Worm (Caenorhabditis elegans) whole organism, mixed stage, embryonic: ENCODE data around the gene clec-179.
A peak's percentile ranks its signal among the peaks of the same experiment; 100 is the strongest.

Source experiments
- bed-3 ChIP-seq: fragments of 200-800 bp; sonication (Bioruptor generic); optimal IDR thresholded peaks from 3 replicates; lab custom pipeline; 2018; ENCODE audit warnings: mild to moderate bottlenecking, missing genetic modification characterization, moderate library complexity, missing compliant biosample characterization
- blmp-1 ChIP-seq: fragments of 150-350 bp; optimal IDR thresholded peaks from 2 replicates; lab custom pipeline; 2014; ENCODE audit warnings: missing biosample characterization, missing genetic modification characterization
- ceh-39 ChIP-seq: fragments of 150-350 bp; optimal IDR thresholded peaks from 2 replicates; lab custom pipeline; 2014; ENCODE audit warnings: missing biosample characterization, missing genetic modification characterization
- ceh-43 ChIP-seq: fragments of 200-800 bp; sonication (Bioruptor generic); optimal IDR thresholded peaks from 2 replicates; lab custom pipeline; 2018; ENCODE audit warnings: mild to moderate bottlenecking, missing genetic modification characterization, moderate library complexity, missing compliant biosample characterization
- ceh-83 ChIP-seq: fragments of 200-800 bp; sonication (Bioruptor generic); optimal IDR thresholded peaks from 2 replicates; lab custom pipeline; 2018; ENCODE audit warnings: mild to moderate bottlenecking, missing genetic modification characterization, missing compliant biosample characterization
- ces-1 ChIP-seq: fragments of 150-350 bp; optimal IDR thresholded peaks from 2 replicates; lab custom pipeline; 2014; ENCODE audit warnings: missing biosample characterization, missing genetic modification reagents, missing genetic modification characterization
- cnd-1 ChIP-seq: fragments of 200-800 bp; sonication (Bioruptor generic); optimal IDR thresholded peaks from 2 replicates; lab custom pipeline; 2018; ENCODE audit warnings: mild to moderate bottlenecking, missing genetic modification characterization, missing compliant biosample characterization
- drap-1 ChIP-seq: fragments of 200-800 bp; sonication (Bioruptor generic); optimal IDR thresholded peaks from 3 replicates; lab custom pipeline; 2018; ENCODE audit warnings: mild to moderate bottlenecking, missing genetic modification characterization, missing compliant biosample characterization
- elt-1 ChIP-seq: sonication (generic microtip); optimal IDR thresholded peaks from 2 replicates; lab custom pipeline; 2017; ENCODE audit warnings: missing genetic modification characterization, mild to moderate bottlenecking, missing compliant biosample characterization, antibody characterized with exemption, moderate library complexity, borderline replicate concordance; ENCODE audit not compliant: insufficient read depth
- elt-3 ChIP-seq: fragments of 150-350 bp; optimal IDR thresholded peaks from 2 replicates; lab custom pipeline; 2014; ENCODE audit warnings: missing biosample characterization, missing genetic modification characterization
- flh-1 ChIP-seq: fragments of 200-800 bp; sonication (Bioruptor generic); optimal IDR thresholded peaks from 2 replicates; lab custom pipeline; 2018; ENCODE audit warnings: mild to moderate bottlenecking, missing genetic modification characterization, moderate library complexity, missing compliant biosample characterization
- ham-2 ChIP-seq: fragments of 200-800 bp; sonication (Bioruptor generic); optimal IDR thresholded peaks from 2 replicates; lab custom pipeline; 2018; ENCODE audit warnings: mild to moderate bottlenecking, missing genetic modification characterization, missing compliant biosample characterization
- lin-13 ChIP-seq: fragments of 150-350 bp; optimal IDR thresholded peaks from 2 replicates; lab custom pipeline; 2014; ENCODE audit warnings: missing biosample characterization, missing genetic modification characterization
- lin-32 ChIP-seq: fragments of 200-800 bp; sonication (Bioruptor generic); optimal IDR thresholded peaks from 2 replicates; lab custom pipeline; 2018; ENCODE audit warnings: mild to moderate bottlenecking, missing genetic modification characterization, missing compliant biosample characterization
- lsy-2 ChIP-seq: fragments of 150-350 bp; optimal IDR thresholded peaks from 2 replicates; lab custom pipeline; 2014; ENCODE audit warnings: missing biosample characterization, missing genetic modification characterization
- mep-1 ChIP-seq: fragments of 150-350 bp; optimal IDR thresholded peaks from 2 replicates; lab custom pipeline; 2017; ENCODE audit warnings: missing biosample characterization, missing genetic modification reagents, missing genetic modification characterization, inconsistent platforms
- mls-2 ChIP-seq: sonication (generic microtip); optimal IDR thresholded peaks from 2 replicates; lab custom pipeline; 2016; ENCODE audit warnings: mild to moderate bottlenecking, missing genetic modification characterization, moderate library complexity, missing compliant biosample characterization
- nhr-12 ChIP-seq: fragments of 150-350 bp; optimal IDR thresholded peaks from 2 replicates; lab custom pipeline; 2014; ENCODE audit warnings: missing biosample characterization, missing genetic modification characterization
- nhr-2 ChIP-seq: fragments of 150-350 bp; optimal IDR thresholded peaks from 2 replicates; lab custom pipeline; 2014; ENCODE audit warnings: missing biosample characterization, missing genetic modification characterization
- nhr-237 ChIP-seq: fragments of 150-350 bp; optimal IDR thresholded peaks from 2 replicates; lab custom pipeline; 2014; ENCODE audit warnings: missing biosample characterization, missing genetic modification characterization
- nhr-76 ChIP-seq: sonication (generic microtip); optimal IDR thresholded peaks from 2 replicates; lab custom pipeline; 2017; ENCODE audit warnings: missing biosample characterization, missing genetic modification characterization
- pha-4 ChIP-seq: fragments of 150-350 bp; optimal IDR thresholded peaks from 2 replicates; lab custom pipeline; 2018; ENCODE audit warnings: missing biosample characterization, missing genetic modification reagents, missing genetic modification characterization
- sem-2 ChIP-seq: fragments of 200-800 bp; sonication (Bioruptor generic); optimal IDR thresholded peaks from 2 replicates; lab custom pipeline; 2018; ENCODE audit warnings: mild to moderate bottlenecking, missing genetic modification characterization, missing compliant biosample characterization
- snpc-4 ChIP-seq: fragments of 150-350 bp; optimal IDR thresholded peaks from 2 replicates; lab custom pipeline; 2014; ENCODE audit warnings: missing biosample characterization, missing genetic modification characterization
- tbx-8 ChIP-seq: fragments of 200-800 bp; sonication (Bioruptor generic); optimal IDR thresholded peaks from 2 replicates; lab custom pipeline; 2018; ENCODE audit warnings: mild to moderate bottlenecking, missing genetic modification characterization, moderate library complexity, missing compliant biosample characterization
- unc-120 ChIP-seq: sonication (generic microtip); optimal IDR thresholded peaks from 2 replicates; lab custom pipeline; 2017; ENCODE audit warnings: missing genetic modification characterization, missing compliant biosample characterization; ENCODE audit not compliant: poor library complexity, severe bottlenecking
- unc-39 ChIP-seq: fragments of 150-350 bp; optimal IDR thresholded peaks from 2 replicates; lab custom pipeline; 2014; ENCODE audit warnings: missing biosample characterization, missing genetic modification characterization
- unc-62 ChIP-seq: fragments of 150-350 bp; optimal IDR thresholded peaks from 2 replicates; lab custom pipeline; 2014; ENCODE audit warnings: missing biosample characterization, missing genetic modification reagents, missing genetic modification characterization
- zip-8 ChIP-seq: fragments of 150-350 bp; optimal IDR thresholded peaks from 2 replicates; lab custom pipeline; 2014; ENCODE audit warnings: missing biosample characterization, missing genetic modification characterization
- ztf-11 ChIP-seq: fragments of 150-350 bp; optimal IDR thresholded peaks from 2 replicates; lab custom pipeline; 2014; ENCODE audit warnings: missing biosample characterization, missing genetic modification characterization

The clec-179 gene

DNA sequence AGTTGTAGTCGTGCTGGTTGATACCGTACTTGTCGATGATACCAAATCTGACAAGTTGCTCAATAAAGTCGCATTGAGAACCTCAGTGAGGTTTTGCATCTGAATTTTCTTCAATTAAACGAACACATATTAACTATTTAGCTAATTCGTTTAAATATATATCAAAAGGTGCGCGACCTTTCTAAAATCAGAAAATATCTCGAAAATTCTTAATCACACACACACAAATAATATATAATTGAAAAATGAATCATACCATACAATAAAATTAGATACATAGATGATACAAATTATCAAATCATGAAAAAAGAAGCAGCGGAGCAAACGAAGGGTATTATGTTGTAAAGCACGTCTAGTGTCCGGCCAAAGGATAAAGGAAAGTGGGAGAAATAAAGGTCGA, 43.7 kb upstream of the clec-179 start, which contains the start of gene D2024.5:
D2024.5 (minus strand) TSS at position 101 of the 400 bp plus-strand sequence.
- TF ChIP-seq snpc-4 (tag; lab: Kevin White, UChicago): no peak
- TF ChIP-seq mep-1 (tag; lab: Kevin White, UChicago): no peak
- TF ChIP-seq lsy-2 (tag; lab: Kevin White, UChicago): no peak
- TF ChIP-seq pha-4 (tag; lab: Kevin White, UChicago): no peak
- TF ChIP-seq ceh-83 (GFP tag; lab: Kevin White, UChicago): no peak
- TF ChIP-seq bed-3 (GFP tag; lab: Kevin White, UChicago): no peak
- no peak for TF ChIP-seq sem-2 (GFP tag; lab: Kevin White, UChicago)
- TF ChIP-seq blmp-1 (tag; lab: Kevin White, UChicago): no peak
- no peak for TF ChIP-seq ham-2 (GFP tag; lab: Kevin White, UChicago)
- no peak for TF ChIP-seq unc-62 (GFP tag; lab: Kevin White, UChicago)
- no peak for TF ChIP-seq unc-120 (tag; lab: Kevin White, UChicago)
- TF ChIP-seq mls-2: no peak
- TF ChIP-seq unc-39 (tag; lab: Kevin White, UChicago): no peak

ce11 chrIV:7227072-7227471, 42.6 kb upstream of the clec-179 start, which contains the start of gene R13A1.10:
R13A1.10 (minus strand) TSS chrIV:7227172.
- no peak for TF ChIP-seq snpc-4 (tag; lab: Kevin White, UChicago)
- TF ChIP-seq elt-3 (tag; lab: Kevin White, UChicago): no peak
- TF ChIP-seq tbx-8 (GFP tag; lab: Kevin White, UChicago): no peak
- no peak for TF ChIP-seq lin-32 (GFP tag; lab: Kevin White, UChicago)
- no peak for TF ChIP-seq ceh-39 (tag; lab: Kevin White, UChicago)
- TF ChIP-seq elt-1 (tag; lab: Kevin White, UChicago): no peak
- no peak for TF ChIP-seq blmp-1 (tag; lab: Kevin White, UChicago)
- no peak for TF ChIP-seq nhr-2
- TF ChIP-seq ceh-43 (GFP tag; lab: Kevin White, UChicago): no peak
- no peak for TF ChIP-seq cnd-1 (tag; lab: Kevin White, UChicago)
- no peak for TF ChIP-seq mls-2
- TF ChIP-seq unc-62 (GFP tag; lab: Kevin White, UChicago): no peak
- TF ChIP-seq nhr-237 (tag; lab: Kevin White, UChicago): no peak
- no peak for TF ChIP-seq unc-120 (tag; lab: Kevin White, UChicago)

- TF ChIP-seq flh-1 (GFP tag; lab: Kevin White, UChicago) (no peak), ces-1 (GFP tag; lab: Kevin White, UChicago) (peak; percentile 57)
Measured at ce11 chrIV:7222088-7222487, 37.6 kb upstream of the clec-179 start.

- TF ChIP-seq ztf-11 (tag; lab: Kevin White, UChicago) (no peak), drap-1 (GFP tag; lab: Kevin White, UChicago) (no peak), lin-13 (tag; lab: Kevin White, UChicago) (no peak)
Measured at ce11 chrIV:7219398-7220087, 35.0 kb upstream of the clec-179 start, which contains the start of the genes glb-23 and R13A1.1. glb-23 (minus strand) TSS chrIV:7219498. R13A1.1 (plus strand) TSS chrIV:7220037.

- TF ChIP-seq elt-3 (tag; lab: Kevin White, UChicago) (no peak), nhr-12 (tag; lab: Kevin White, UChicago) (no peak), nhr-76 (tag; lab: Kevin White, UChicago) (no peak), ceh-83 (GFP tag; lab: Kevin White, UChicago) (no peak), unc-62 (GFP tag; lab: Kevin White, UChicago) (no peak), tbx-8 (GFP tag; lab: Kevin White, UChicago) (no peak), unc-120 (tag; lab: Kevin White, UChicago) (no peak), pha-4 (tag; lab: Kevin White, UChicago) (no peak), bed-3 (GFP tag; lab: Kevin White, UChicago) (no peak), zip-8 (tag; lab: Kevin White, UChicago) (no peak), mep-1 (tag; lab: Kevin White, UChicago) (no peak), nhr-237 (tag; lab: Kevin White, UChicago) (no peak), drap-1 (GFP tag; lab: Kevin White, UChicago) (no peak), flh-1 (GFP tag; lab: Kevin White, UChicago) (no peak)
Measured at ce11 chrIV:7216210-7216609, 31.7 kb upstream of the clec-179 start.
